Worm (Caenorhabditis elegans) whole organism, L1 larva: ENCODE data around the gene smg-8.

Source experiments
- ama-1 ChIP-seq: fragments of 150-350 bp; optimal IDR thresholded peaks from 2 replicates; lab custom pipeline; 2014
- ces-1 ChIP-seq: fragments of 150-350 bp; optimal IDR thresholded peaks from 2 replicates; lab custom pipeline; 2014; ENCODE audit warnings: missing biosample characterization, missing genetic modification reagents, missing genetic modification characterization
- efl-1 ChIP-seq, 4 experiments: fragments of 150-350 bp; optimal IDR thresholded peaks in 3 of 4; peaks in 1 of 4; 1 replicate in 1 of 4; 2 replicates in 3 of 4; lab custom pipeline; 2014; ENCODE audit warnings: missing biosample characterization in 2 of 4, missing genetic modification characterization in 2 of 4, missing genetic modification reagents in 2 of 4
- fkh-4 ChIP-seq: sonication (generic microtip); optimal IDR thresholded peaks from 2 replicates; lab custom pipeline; 2016; ENCODE audit warnings: missing compliant biosample characterization, missing genetic modification characterization, borderline replicate concordance
- irx-1 ChIP-seq: sonication (generic microtip); optimal IDR thresholded peaks from 2 replicates; lab custom pipeline; 2016; ENCODE audit warnings: missing genetic modification characterization, missing compliant biosample characterization
- mdl-1 ChIP-seq, 2 experiments: fragments of 150-350 bp; optimal IDR thresholded peaks; 2 replicates each; lab custom pipeline; 2014 to 2017; ENCODE audit warnings: missing biosample characterization in 2 of 2, missing genetic modification characterization in 2 of 2, inconsistent platforms in 1 of 2
- nhr-77 ChIP-seq: fragments of 150-350 bp; optimal IDR thresholded peaks from 2 replicates; lab custom pipeline; 2014; ENCODE audit warnings: missing biosample characterization, missing genetic modification characterization
- snpc-4 ChIP-seq: fragments of 150-350 bp; optimal IDR thresholded peaks from 2 replicates; lab custom pipeline; 2014; ENCODE audit warnings: missing biosample characterization, missing genetic modification characterization
- snu-23 ChIP-seq: sonication (generic microtip); optimal IDR thresholded peaks from 2 replicates; lab custom pipeline; 2016; ENCODE audit warnings: missing genetic modification characterization, missing compliant biosample characterization
- tbx-2 ChIP-seq: sonication (generic microtip); optimal IDR thresholded peaks from 2 replicates; lab custom pipeline; 2016; ENCODE audit warnings: missing genetic modification characterization, missing compliant biosample characterization
- unc-86 ChIP-seq: sonication (generic microtip); optimal IDR thresholded peaks from 2 replicates; lab custom pipeline; 2016; ENCODE audit warnings: missing genetic modification characterization, missing compliant biosample characterization

- TF ChIP-seq fkh-4 (tag; lab: Kevin White, UChicago) (no peak), unc-86 (tag; lab: Kevin White, UChicago) (peak; percentile 30), nhr-77 (peak; percentile 58), ces-1 (no peak), mdl-1 (tag; optimal IDR thresholded peaks at IDR 0.05; lab: Kevin White, UChicago) (peak in 1 of 2 experiments; percentile 52), snu-23 (GFP tag; lab: Kevin White, UChicago) (peak; percentile 72), tbx-2 (tag; lab: Kevin White, UChicago) (peak; percentile 66), snpc-4 (tag; lab: Kevin White, UChicago) (peak; percentile 68), ama-1 (no peak), efl-1 (optimal IDR thresholded peaks at IDR 0.05; lab: Kevin White, UChicago) (peak; percentile 77 to 80), efl-1 (GFP tag; optimal IDR thresholded peaks at IDR 0.05 in 1 of 2; lab: Kevin White, UChicago) (peak; percentile 82 to 98), irx-1 (tag; lab: Kevin White, UChicago) (peak; percentile 51)
Measured at ce11 chrII:14488661-14489060, 47.5 kb downstream of the smg-8 start, which contains the start of gene usp-14.
